Worm (Caenorhabditis elegans) whole organism, late embryonic: ENCODE measurements around the gene srg-30.

Source experiments
- K09A11.1 ChIP-seq: sonication (generic microtip); optimal IDR thresholded peaks from 2 replicates; lab custom pipeline; 2017; ENCODE audit warnings: antibody characterized with exemption, mild to moderate bottlenecking, missing genetic modification characterization, missing compliant biosample characterization; ENCODE audit not compliant: insufficient read depth
- lim-6 ChIP-seq: sonication (generic microtip); optimal IDR thresholded peaks from 2 replicates; lab custom pipeline; 2016; ENCODE audit warnings: missing genetic modification characterization, missing compliant biosample characterization
- pha-2 ChIP-seq: sonication (generic microtip); optimal IDR thresholded peaks from 2 replicates; lab custom pipeline; 2017; ENCODE audit warnings: mild to moderate bottlenecking, missing genetic modification characterization, missing compliant biosample characterization
- syd-9 ChIP-seq: sonication (generic microtip); optimal IDR thresholded peaks from 2 replicates; lab custom pipeline; 2016; ENCODE audit warnings: mild to moderate bottlenecking, missing genetic modification characterization, moderate library complexity, missing compliant biosample characterization

- no peak for TF ChIP-seq K09A11.1 (tag; lab: Kevin White, UChicago)
- no peak for TF ChIP-seq pha-2 (tag; lab: Kevin White, UChicago)
- TF ChIP-seq syd-9 (tag; lab: Kevin White, UChicago), result no peak
- no peak for TF ChIP-seq lim-6 (tag; lab: Kevin White, UChicago)
Measured at ce11 chrV:6684541-6684940, 33.6 kb downstream of the srg-30 start.
